Fruit fly (Drosophila melanogaster) whole organism, embryonic: Measurements from ENCODE around the gene CG6006.
A peak's percentile ranks its signal among the peaks of the same experiment; 100 is the strongest.

Experiments
- Awh ChIP-seq: fragments of 200-800 bp; sonication (Bioruptor generic); IDR thresholded peaks from 2 replicates; pipeline ENCODE4, ENCODE4 v1.3.6; 2022; ENCODE audit warnings: missing biosample characterization, missing genetic modification characterization
- BtbVII ChIP-seq: fragments of 200-800 bp; sonication (Bioruptor generic); optimal IDR thresholded peaks from 3 replicates; lab custom pipeline; 2017; ENCODE audit warnings: missing biosample characterization, mild to moderate bottlenecking, missing genetic modification characterization
- CG10366 ChIP-seq: fragments of 200-800 bp; sonication (Bioruptor generic); IDR thresholded peaks from 2 replicates; pipeline ENCODE4 v1.3.6; 2022; ENCODE audit warnings: missing biosample characterization, missing genetic modification characterization
- CG12104 ChIP-seq: fragments of 200-800 bp; sonication (Bioruptor generic); optimal IDR thresholded peaks from 3 replicates; lab custom pipeline; 2016; ENCODE audit warnings: missing biosample characterization, missing genetic modification characterization
- CG13775 ChIP-seq: fragments of 200-800 bp; sonication (Bioruptor generic); optimal IDR thresholded peaks from 3 replicates; lab custom pipeline; 2017; ENCODE audit warnings: missing biosample characterization, mild to moderate bottlenecking, missing genetic modification characterization
- CG16813 ChIP-seq: fragments of 200-800 bp; sonication (Bioruptor generic); IDR thresholded peaks from 3 replicates; pipeline ENCODE4 v1.3.6; 2022; ENCODE audit warnings: missing biosample characterization, missing genetic modification characterization; ENCODE audit not compliant: partially characterized antibody
- CG17328 ChIP-seq: fragments of 200-800 bp; sonication (Bioruptor generic); IDR thresholded peaks from 2 replicates; pipeline ENCODE4 v1.3.6; 2022; ENCODE audit warnings: missing biosample characterization, missing genetic modification characterization
- CG18619 ChIP-seq: fragments of 200-800 bp; sonication (Bioruptor generic); optimal IDR thresholded peaks from 3 replicates; lab custom pipeline; 2017; ENCODE audit warnings: missing biosample characterization, mild to moderate bottlenecking, missing genetic modification characterization
- CG2712 ChIP-seq: fragments of 200-800 bp; optimal IDR thresholded peaks from 3 replicates; lab custom pipeline; 2019; ENCODE audit warnings: missing biosample characterization, mild to moderate bottlenecking, missing genetic modification characterization, moderate library complexity
- CG30403 ChIP-seq: fragments of 200-800 bp; sonication (Bioruptor generic); optimal IDR thresholded peaks from 3 replicates; lab custom pipeline; 2016; ENCODE audit warnings: missing biosample characterization, missing genetic modification characterization
- CG4424 ChIP-seq: fragments of 200-800 bp; sonication (Bioruptor generic); optimal IDR thresholded peaks from 3 replicates; lab custom pipeline; 2016; ENCODE audit warnings: missing biosample characterization, missing genetic modification characterization
- CG4707 ChIP-seq: fragments of 200-800 bp; sonication (Bioruptor generic); optimal IDR thresholded peaks from 2 replicates; lab custom pipeline; 2018; ENCODE audit warnings: missing biosample characterization, mild to moderate bottlenecking, missing genetic modification characterization, moderate library complexity
- CG4854 ChIP-seq: fragments of 200-800 bp; sonication (Bioruptor generic); optimal IDR thresholded peaks from 2 replicates; lab custom pipeline; 2016; ENCODE audit warnings: missing biosample characterization, missing genetic modification characterization, inconsistent platforms
- CG6654 ChIP-seq: fragments of 200-800 bp; sonication (Bioruptor generic); optimal IDR thresholded peaks from 2 replicates; lab custom pipeline; 2017; ENCODE audit warnings: missing biosample characterization, mild to moderate bottlenecking, missing genetic modification characterization
- CG6813 ChIP-seq: fragments of 200-800 bp; sonication (Bioruptor generic); optimal IDR thresholded peaks from 2 replicates; lab custom pipeline; 2017; ENCODE audit warnings: missing biosample characterization, missing genetic modification characterization, mild to moderate bottlenecking, moderate library complexity, missing genetic modification reagents
- CG7372 ChIP-seq: fragments of 200-800 bp; sonication (Bioruptor generic); IDR thresholded peaks from 2 replicates; pipeline ENCODE4 v1.3.6; 2022; ENCODE audit warnings: missing biosample characterization, missing genetic modification characterization
- CG9215 ChIP-seq: fragments of 200-800 bp; sonication (Bioruptor generic); IDR thresholded peaks from 2 replicates; pipeline ENCODE4 v1.3.6; 2022; ENCODE audit warnings: missing biosample characterization, missing genetic modification characterization
- CG9817 ChIP-seq: fragments of 200-800 bp; sonication (Bioruptor generic); optimal IDR thresholded peaks from 2 replicates; lab custom pipeline; 2018; ENCODE audit warnings: missing biosample characterization, mild to moderate bottlenecking, missing genetic modification characterization, moderate library complexity
- Dek ChIP-seq: fragments of 200-800 bp; sonication (Bioruptor generic); optimal IDR thresholded peaks from 3 replicates; lab custom pipeline; 2019; ENCODE audit warnings: missing biosample characterization, mild to moderate bottlenecking, missing genetic modification characterization, moderate library complexity
- Dp ChIP-seq: fragments of 200-800 bp; sonication (Bioruptor generic); optimal IDR thresholded peaks from 2 replicates; lab custom pipeline; 2018; ENCODE audit warnings: missing biosample characterization, mild to moderate bottlenecking, missing genetic modification characterization, moderate library complexity
- Fer3 ChIP-seq: fragments of 200-800 bp; sonication (Bioruptor generic); optimal IDR thresholded peaks from 2 replicates; lab custom pipeline; 2018; ENCODE audit warnings: missing biosample characterization, mild to moderate bottlenecking, missing genetic modification characterization, moderate library complexity
- HLH4C ChIP-seq: fragments of 200-800 bp; sonication (Bioruptor generic); IDR thresholded peaks from 3 replicates; pipeline ENCODE4 v1.3.6; 2022; ENCODE audit warnings: missing biosample characterization, missing genetic modification characterization; ENCODE audit not compliant: partially characterized antibody
- HmgZ ChIP-seq: fragments of 200-800 bp; sonication (Bioruptor generic); optimal IDR thresholded peaks from 2 replicates; lab custom pipeline; 2018; ENCODE audit warnings: missing biosample characterization, mild to moderate bottlenecking, missing genetic modification characterization
- NC2α ChIP-seq: fragments of 200-800 bp; sonication (Bioruptor generic); optimal IDR thresholded peaks from 2 replicates; lab custom pipeline; 2016; ENCODE audit warnings: missing biosample characterization, missing genetic modification characterization
- Oli ChIP-seq: fragments of 200-800 bp; sonication (Bioruptor generic); optimal IDR thresholded peaks from 2 replicates; lab custom pipeline; 2018; ENCODE audit warnings: missing biosample characterization, mild to moderate bottlenecking, missing genetic modification characterization, moderate library complexity
- Pdp1 ChIP-seq, 2 experiments: fragments of 200-800 bp; sonication (Bioruptor generic); optimal IDR thresholded peaks; 3 replicates each; lab custom pipeline; 2016; ENCODE audit warnings: missing biosample characterization in 2 of 2, missing genetic modification characterization in 2 of 2, mild to moderate bottlenecking in 1 of 2, moderate library complexity in 1 of 2
- Ptx1 ChIP-seq: fragments of 200-800 bp; sonication (Bioruptor generic); IDR thresholded peaks from 2 replicates; pipeline ENCODE4 v1.3.6; 2022; ENCODE audit warnings: missing biosample characterization, missing genetic modification characterization
- Sox100B ChIP-seq: fragments of 200-800 bp; sonication (Bioruptor generic); optimal IDR thresholded peaks from 3 replicates; lab custom pipeline; 2018; ENCODE audit warnings: missing biosample characterization, mild to moderate bottlenecking, missing genetic modification characterization
- Sox102F ChIP-seq: fragments of 200-800 bp; sonication (Bioruptor generic); optimal IDR thresholded peaks from 2 replicates; lab custom pipeline; 2018; ENCODE audit warnings: missing biosample characterization, mild to moderate bottlenecking, missing genetic modification characterization, moderate library complexity
- Spps ChIP-seq: fragments of 200-800 bp; sonication (Bioruptor generic); optimal IDR thresholded peaks from 2 replicates; lab custom pipeline; 2018; ENCODE audit warnings: missing biosample characterization, mild to moderate bottlenecking, missing genetic modification characterization
- Ssrp ChIP-seq: fragments of 200-800 bp; sonication (Bioruptor generic); optimal IDR thresholded peaks from 2 replicates; lab custom pipeline; 2018; ENCODE audit warnings: missing biosample characterization, mild to moderate bottlenecking, missing genetic modification characterization, moderate library complexity
- az2 ChIP-seq: fragments of 200-800 bp; sonication (Bioruptor generic); optimal IDR thresholded peaks from 3 replicates; lab custom pipeline; 2016; ENCODE audit warnings: missing biosample characterization, missing genetic modification characterization
- crol ChIP-seq: fragments of 200-800 bp; sonication (Bioruptor generic); IDR thresholded peaks from 2 replicates; pipeline ENCODE4 v1.3.6; 2022; ENCODE audit warnings: missing biosample characterization, missing genetic modification characterization
- ewg ChIP-seq: fragments of 200-800 bp; sonication (Bioruptor generic); optimal IDR thresholded peaks from 3 replicates; lab custom pipeline; 2017; ENCODE audit warnings: mild to moderate bottlenecking, missing biosample characterization, missing genetic modification reagents, missing genetic modification characterization
- fd102C ChIP-seq: fragments of 200-800 bp; sonication (Bioruptor generic); optimal IDR thresholded peaks from 2 replicates; lab custom pipeline; 2018; ENCODE audit warnings: missing biosample characterization, mild to moderate bottlenecking, missing genetic modification characterization, moderate library complexity
- fd96Cb ChIP-seq: fragments of 200-800 bp; sonication (Bioruptor generic); optimal IDR thresholded peaks from 2 replicates; lab custom pipeline; 2018; ENCODE audit warnings: missing biosample characterization, mild to moderate bottlenecking, missing genetic modification characterization, moderate library complexity
- ftz-f1 ChIP-seq: fragments of 200-800 bp; sonication (Bioruptor generic); optimal IDR thresholded peaks from 2 replicates; lab custom pipeline; 2016; ENCODE audit warnings: missing biosample characterization, missing genetic modification characterization
- gsb-n ChIP-seq: fragments of 200-800 bp; sonication (Bioruptor generic); optimal IDR thresholded peaks from 3 replicates; lab custom pipeline; 2018; ENCODE audit warnings: missing biosample characterization, mild to moderate bottlenecking, missing genetic modification characterization
- inv ChIP-seq: fragments of 200-800 bp; sonication (Bioruptor generic); IDR thresholded peaks from 2 replicates; pipeline ENCODE4 v1.3.6; 2022; ENCODE audit warnings: missing biosample characterization, missing genetic modification characterization; ENCODE audit not compliant: partially characterized antibody
- jing ChIP-seq: fragments of 200-800 bp; sonication (Bioruptor generic); optimal IDR thresholded peaks from 2 replicates; lab custom pipeline; 2018; ENCODE audit warnings: missing biosample characterization, mild to moderate bottlenecking, missing genetic modification characterization
- mirr ChIP-seq: fragments of 200-800 bp; sonication (Bioruptor generic); optimal IDR thresholded peaks from 3 replicates; lab custom pipeline; 2018; ENCODE audit warnings: missing biosample characterization, mild to moderate bottlenecking, missing genetic modification characterization
- nmo ChIP-seq: fragments of 200-800 bp; sonication (Bioruptor generic); optimal IDR thresholded peaks from 2 replicates; lab custom pipeline; 2018; ENCODE audit warnings: missing biosample characterization, mild to moderate bottlenecking, missing genetic modification characterization, moderate library complexity
- onecut ChIP-seq: fragments of 200-800 bp; sonication (Bioruptor generic); IDR thresholded peaks from 2 replicates; pipeline ENCODE4 v1.3.6; 2022; ENCODE audit warnings: missing biosample characterization, missing genetic modification characterization
- org-1 ChIP-seq: fragments of 200-800 bp; sonication (Bioruptor generic); optimal IDR thresholded peaks from 2 replicates; lab custom pipeline; 2017; ENCODE audit warnings: missing biosample characterization, missing genetic modification characterization
- tgo ChIP-seq: fragments of 200-800 bp; sonication (Bioruptor generic); IDR thresholded peaks from 3 replicates; pipeline ENCODE4 v1.3.6; 2022; ENCODE audit warnings: missing biosample characterization, missing genetic modification characterization
- tio ChIP-seq: fragments of 200-800 bp; sonication (Bioruptor generic); optimal IDR thresholded peaks from 2 replicates; lab custom pipeline; 2017; ENCODE audit warnings: missing biosample characterization, missing genetic modification characterization, inconsistent platforms
- zen ChIP-seq: fragments of 200-800 bp; sonication (Bioruptor generic); optimal IDR thresholded peaks from 3 replicates; lab custom pipeline; 2018; ENCODE audit warnings: missing biosample characterization, mild to moderate bottlenecking, missing genetic modification characterization, moderate library complexity

Gene CG6006

dm6 chr3R:16213792-16214473 is 59.2 kb downstream of the CG6006 start (continued):
- TF ChIP-seq tgo (GFP tag; lab: Robert Waterston, UW) (no peak), mirr (GFP tag; lab: Kevin White, UChicago) (no peak), CG4424 (GFP tag; lab: Kevin White, UChicago) (peak; percentile 12), Ptx1 (GFP tag; lab: Robert Waterston, UW) (no peak), tio (GFP tag; lab: Kevin White, UChicago) (no peak), CG2712 (tag; lab: Kevin White, UChicago) (peak; percentile 47), ewg (GFP tag; lab: Kevin White, UChicago) (no peak), CG9817 (tag; lab: Kevin White, UChicago) (no peak), HmgZ (tag; lab: Kevin White, UChicago) (no peak), Sox102F (GFP tag; lab: Kevin White, UChicago) (peak; percentile 33), ftz-f1 (GFP tag; lab: Kevin White, UChicago) (no peak), zen (tag; lab: Kevin White, UChicago) (no peak), CG4854 (GFP tag; lab: Kevin White, UChicago) (no peak), inv (GFP tag; lab: Robert Waterston, UW) (no peak), NC2α (GFP tag; lab: Kevin White, UChicago) (no peak), Awh (GFP tag; lab: Robert Waterston, UW) (no peak), nmo (GFP tag; lab: Kevin White, UChicago) (peak; percentile 23), CG7372 (no peak), Dek (no peak), az2 (GFP tag; lab: Kevin White, UChicago) (no peak), BtbVII (GFP tag; lab: Kevin White, UChicago) (peak; percentile 68), Fer3 (tag; lab: Kevin White, UChicago) (no peak), gsb-n (tag; lab: Kevin White, UChicago) (no peak), Dp (GFP tag; lab: Kevin White, UChicago) (no peak), onecut (GFP tag; lab: Robert Waterston, UW) (no peak), Spps (no peak), CG13775 (no peak), fd102C (GFP tag; lab: Kevin White, UChicago) (no peak), Sox100B (GFP tag; lab: Kevin White, UChicago) (peak; percentile 58), CG17328 (GFP tag; lab: Robert Waterston, UW) (no peak), crol (GFP tag; lab: Robert Waterston, UW) (no peak), CG16813 (GFP tag; lab: Robert Waterston, UW) (no peak), CG10366 (no peak), Ssrp (tag; lab: Kevin White, UChicago) (peak; percentile 30), jing (no peak)

DNA sequence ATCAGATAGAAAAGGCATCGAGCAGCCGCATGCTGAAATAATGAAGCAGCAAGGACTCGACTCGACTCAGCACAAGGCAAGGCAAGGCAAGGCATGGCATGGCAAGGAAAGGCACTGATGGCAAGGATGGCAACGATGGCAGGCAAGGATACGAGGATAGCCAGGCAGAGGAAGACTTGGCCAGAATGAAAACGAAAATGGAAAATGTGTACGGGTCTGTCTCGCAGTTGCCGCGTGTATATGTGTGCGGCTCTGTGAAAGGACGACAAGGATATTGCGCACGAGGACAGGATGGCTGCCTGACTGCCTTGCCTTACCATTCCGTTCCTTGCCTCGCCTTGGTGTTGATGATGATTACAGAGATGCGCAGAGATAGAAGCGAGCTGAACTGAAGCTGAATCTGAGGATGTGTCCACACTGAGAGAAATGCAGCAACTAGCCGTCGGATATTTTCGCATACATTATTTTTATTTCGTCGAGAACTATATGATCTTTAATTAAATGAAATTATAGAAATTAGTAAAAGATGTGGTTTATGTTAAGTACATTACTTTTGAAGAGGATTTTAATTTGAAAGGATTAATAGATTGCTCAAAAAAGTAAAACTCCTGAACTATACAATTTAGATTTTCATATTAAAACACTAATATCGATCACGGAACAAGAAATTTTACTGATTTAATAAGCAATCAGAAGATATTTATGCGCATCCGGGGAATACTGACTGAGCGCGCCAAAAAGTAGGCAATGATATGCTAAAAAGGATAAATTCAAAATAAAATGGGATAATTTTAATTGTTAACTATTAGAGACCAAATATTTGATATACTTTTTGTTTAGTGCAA is 59.9 kb downstream of the CG6006 start:
- TF ChIP-seq Oli (tag; lab: Kevin White, UChicago) = peak; percentile 59
- peak in 1 of 2 experiments; percentile 16 for TF ChIP-seq Pdp1 (GFP tag; optimal IDR thresholded peaks at IDR 0.05; lab: Kevin White, UChicago)
- peak; percentile 60 for TF ChIP-seq CG30403 (GFP tag; lab: Kevin White, UChicago)
- TF ChIP-seq org-1 = peak; percentile 5
- TF ChIP-seq HLH4C (GFP tag; lab: Robert Waterston, UW) = no peak
- TF ChIP-seq nmo (GFP tag; lab: Kevin White, UChicago) = peak; percentile 42
- peak; percentile 59 for TF ChIP-seq CG12104 (GFP tag; lab: Kevin White, UChicago)
- TF ChIP-seq CG6813 (GFP tag; lab: Kevin White, UChicago) = no peak
- peak; percentile 14 for TF ChIP-seq CG13775
- peak; percentile 23 for TF ChIP-seq fd96Cb
- TF ChIP-seq CG9215 = no peak
- TF ChIP-seq CG6654 = peak; percentile 13
- no peak for TF ChIP-seq CG4707 (GFP tag; lab: Kevin White, UChicago)
- TF ChIP-seq CG18619 (GFP tag; lab: Kevin White, UChicago) = peak; percentile 64
